Worm (Caenorhabditis elegans): ENCODE data around the gene T02E9.5.

Gene T02E9.5

ce11 chrV:11380571-11380970, 38.5 kb downstream of the T02E9.5 start:
- no peak for TF ChIP-seq pqm-1 (tag; optimal IDR thresholded peaks at IDR 0.05)

DNA sequence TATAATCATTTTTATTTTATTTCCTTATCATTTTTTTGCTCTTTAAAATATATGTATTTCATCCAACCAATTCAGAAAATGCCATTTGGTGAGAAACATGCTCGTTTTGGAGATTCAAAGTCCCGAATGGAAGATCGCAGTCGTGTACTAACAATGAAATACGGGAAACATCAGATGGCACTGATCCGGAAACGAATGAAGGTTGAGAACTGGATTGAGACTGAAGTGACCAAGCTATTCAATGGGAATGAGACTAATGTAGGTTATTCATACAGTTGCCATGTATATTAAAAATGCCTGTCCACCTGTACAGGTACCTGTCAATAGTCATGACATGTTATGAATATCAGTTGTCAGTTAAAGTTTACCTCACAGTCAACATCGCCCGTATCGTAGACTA, 41.0 kb downstream of the T02E9.5 start, which contains the start of gene F55C10.5:
Gene F55C10.5, plus strand, starts transcription at position 74 of the 400 bp plus-strand sequence.
- TF ChIP-seq rnt-1 (tag; optimal IDR thresholded peaks at IDR 0.05): no peak
- TF ChIP-seq ceh-2 (tag; optimal IDR thresholded peaks at IDR 0.05): no peak
- no peak for TF ChIP-seq dve-1 (tag; optimal IDR thresholded peaks at IDR 0.05)
- no peak for TF ChIP-seq F13H6.1 (tag; optimal IDR thresholded peaks at IDR 0.05)
- no peak for TF ChIP-seq hlh-15 (tag; optimal IDR thresholded peaks at IDR 0.05)
- TF ChIP-seq hlh-6 (tag; optimal IDR thresholded peaks at IDR 0.05): no peak
- TF ChIP-seq ceh-22 (tag; optimal IDR thresholded peaks at IDR 0.05): no peak
- TF ChIP-seq pat-9 (tag; optimal IDR thresholded peaks at IDR 0.05): no peak
- no peak for TF ChIP-seq ceh-18 (tag; optimal IDR thresholded peaks at IDR 0.05)
- no peak for TF ChIP-seq fkh-6 (tag; optimal IDR thresholded peaks at IDR 0.05)
- TF ChIP-seq unc-3 (GFP tag; conservative IDR thresholded peaks at IDR 0.05): no peak
- no peak for TF ChIP-seq unc-3 (tag; optimal IDR thresholded peaks at IDR 0.05)
- TF ChIP-seq gmeb-2 (tag; optimal IDR thresholded peaks at IDR 0.05): no peak
- no peak for TF ChIP-seq K09A11.1 (tag; optimal IDR thresholded peaks at IDR 0.05; ENCODE audit: insufficient read depth)
- no peak for TF ChIP-seq pha-4 (tag; optimal IDR thresholded peaks at IDR 0.05)
- TF ChIP-seq pax-1 (tag; optimal IDR thresholded peaks at IDR 0.05): no peak
- TF ChIP-seq ceh-24 (tag; optimal IDR thresholded peaks at IDR 0.05): no peak

ce11 chrV:11385060-11385459, 43.0 kb downstream of the T02E9.5 start, which contains the start of gene col-154:
TSS of gene col-154 (plus strand) at chrV:11385360.
- no peak for TF ChIP-seq C38D4.7 (GFP tag; optimal IDR thresholded peaks at IDR 0.05)
- no peak for TF ChIP-seq rnt-1 (tag; optimal IDR thresholded peaks at IDR 0.05)
- TF ChIP-seq ceh-2 (tag; optimal IDR thresholded peaks at IDR 0.05): no peak
- no peak for TF ChIP-seq C08G9.2 (tag; optimal IDR thresholded peaks at IDR 0.05)
- no peak for TF ChIP-seq lim-6 (tag; optimal IDR thresholded peaks at IDR 0.05)
- no peak for TF ChIP-seq pha-2 (tag; optimal IDR thresholded peaks at IDR 0.05)
- TF ChIP-seq dmd-4 (tag; optimal IDR thresholded peaks at IDR 0.05; ENCODE audit: borderline replicate concordance): no peak

DNA sequence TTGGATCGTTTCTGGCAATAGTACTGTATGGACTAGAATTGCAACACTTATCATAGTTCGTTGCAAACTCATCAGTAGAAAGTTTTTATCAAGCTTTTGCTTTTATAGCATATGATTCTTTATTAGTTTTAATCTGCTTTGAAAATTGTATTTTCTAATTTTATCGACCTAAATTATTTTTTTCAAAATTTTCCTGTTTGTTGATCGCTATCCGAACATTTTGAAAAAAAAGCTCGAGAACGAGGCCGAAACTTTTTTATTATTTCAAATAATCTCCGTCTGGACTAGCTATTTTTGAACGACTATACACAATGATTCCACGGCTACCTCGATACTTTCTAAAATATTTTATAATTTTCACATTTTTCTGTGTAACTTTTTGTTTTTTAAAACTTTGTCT, 44.4 kb downstream of the T02E9.5 start, which contains the start of gene F55C10.4:
Gene F55C10.4, plus strand, starts transcription at position 301 of the 400 bp plus-strand sequence.
- no peak for TF ChIP-seq C38D4.7 (GFP tag; optimal IDR thresholded peaks at IDR 0.05)
- TF ChIP-seq hlh-6 (tag; optimal IDR thresholded peaks at IDR 0.05): no peak
- TF ChIP-seq eyg-1 (tag; optimal IDR thresholded peaks at IDR 0.05): no peak
- TF ChIP-seq hlh-13 (GFP tag; optimal IDR thresholded peaks at IDR 0.05): no peak

DNA sequence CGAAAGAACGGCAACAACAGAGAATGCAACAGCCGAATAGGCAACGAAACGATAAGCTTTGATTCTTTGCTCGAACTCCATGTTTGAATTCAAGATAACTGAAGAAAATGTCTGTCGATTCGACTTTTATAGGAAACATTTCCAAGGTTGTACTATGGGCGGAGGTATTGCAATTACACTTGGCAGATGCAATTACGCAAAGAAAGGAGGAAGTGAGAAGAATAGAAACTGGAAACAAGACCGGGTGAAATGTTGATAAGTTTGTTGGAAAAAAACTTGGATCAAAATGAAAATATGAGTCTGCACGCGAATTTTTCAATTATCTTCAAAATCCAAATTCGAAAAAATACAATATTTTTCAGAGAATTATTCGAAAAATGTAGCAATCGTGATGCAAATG, 47.7 kb downstream of the T02E9.5 start, which contains the start of gene col-155:
Gene col-155, minus strand, starts transcription at position 101 of the 400 bp plus-strand sequence.
- TF ChIP-seq tbx-2 (tag; optimal IDR thresholded peaks at IDR 0.05) (no peak), elt-4 (tag; optimal IDR thresholded peaks at IDR 0.05) (no peak), unc-3 (GFP tag; conservative IDR thresholded peaks at IDR 0.05) (no peak), unc-3 (tag; optimal IDR thresholded peaks at IDR 0.05) (no peak), ceh-14 (tag; optimal IDR thresholded peaks at IDR 0.05) (no peak), pat-9 (tag; optimal IDR thresholded peaks at IDR 0.05) (no peak), nhr-11 (tag; optimal IDR thresholded peaks at IDR 0.05) (no peak), ceh-9 (tag; optimal IDR thresholded peaks at IDR 0.05) (no peak), pag-3 (tag; optimal IDR thresholded peaks at IDR 0.05; ENCODE audit: borderline replicate concordance) (no peak), nhr-232 (tag; optimal IDR thresholded peaks at IDR 0.05) (no peak), sox-4 (tag; optimal IDR thresholded peaks at IDR 0.05) (no peak), ceh-19 (GFP tag; optimal IDR thresholded peaks at IDR 0.05) (no peak), tbx-7 (tag; optimal IDR thresholded peaks at IDR 0.05) (no peak)

Measured in whole organism, late embryonic.